Worm (Caenorhabditis elegans) whole organism, L2 larva: ENCODE data around the gene exl-1.

ENCODE experiments used
- C34F6.9 ChIP-seq: fragments of 150-350 bp; optimal IDR thresholded peaks from 2 replicates; lab custom pipeline; 2014; ENCODE audit warnings: missing biosample characterization, missing genetic modification characterization
- R02D3.7 ChIP-seq: fragments of 150-350 bp; optimal IDR thresholded peaks from 2 replicates; lab custom pipeline; 2014; ENCODE audit warnings: missing biosample characterization, missing genetic modification characterization
- Y55F3AM.14 ChIP-seq: fragments of 200-800 bp; sonication (Bioruptor generic); optimal IDR thresholded peaks from 2 replicates; lab custom pipeline; 2018; ENCODE audit warnings: mild to moderate bottlenecking, missing genetic modification characterization, missing compliant biosample characterization
- ZK546.5 ChIP-seq: sonication (generic microtip); optimal IDR thresholded peaks from 2 replicates; lab custom pipeline; 2017; ENCODE audit warnings: missing biosample characterization, missing genetic modification characterization
- alr-1 ChIP-seq: fragments of 150-350 bp; optimal IDR thresholded peaks from 2 replicates; lab custom pipeline; 2014; ENCODE audit warnings: missing biosample characterization, missing genetic modification characterization
- ama-1 ChIP-seq: fragments of 150-350 bp; optimal IDR thresholded peaks from 2 replicates; lab custom pipeline; 2018; ENCODE audit warnings: inconsistent platforms
- blmp-1 ChIP-seq: sonication (generic microtip); optimal IDR thresholded peaks from 2 replicates; lab custom pipeline; 2017; ENCODE audit warnings: missing genetic modification characterization, mild to moderate bottlenecking, missing compliant biosample characterization, antibody characterized with exemption, moderate library complexity; ENCODE audit not compliant: insufficient read depth
- ceh-16 ChIP-seq: fragments of 150-350 bp; optimal IDR thresholded peaks from 2 replicates; lab custom pipeline; 2014; ENCODE audit warnings: missing biosample characterization, missing genetic modification characterization
- ceh-82 ChIP-seq: fragments of 150-350 bp; optimal IDR thresholded peaks from 2 replicates; lab custom pipeline; 2014; ENCODE audit warnings: missing biosample characterization, missing genetic modification characterization
- crh-2 ChIP-seq: sonication (generic microtip); optimal IDR thresholded peaks from 2 replicates; lab custom pipeline; 2017; ENCODE audit warnings: missing biosample characterization, missing genetic modification characterization
- egl-27 ChIP-seq: sonication (generic microtip); optimal IDR thresholded peaks from 3 replicates; lab custom pipeline; 2017; ENCODE audit warnings: missing biosample characterization, missing genetic modification reagents, missing genetic modification characterization
- fos-1 ChIP-seq: fragments of 150-350 bp; optimal IDR thresholded peaks from 2 replicates; lab custom pipeline; 2014; ENCODE audit warnings: missing biosample characterization, missing genetic modification characterization
- gmeb-1 ChIP-seq: fragments of 150-350 bp; optimal IDR thresholded peaks from 2 replicates; lab custom pipeline; 2014; ENCODE audit warnings: missing biosample characterization, missing genetic modification characterization
- lin-11 ChIP-seq: fragments of 150-350 bp; sonication (generic microtip); optimal IDR thresholded peaks from 2 replicates; lab custom pipeline; 2014; ENCODE audit warnings: missing biosample characterization, missing genetic modification characterization, inconsistent platforms, mixed read lengths
- lin-39 ChIP-seq: fragments of 150-350 bp; optimal IDR thresholded peaks from 2 replicates; lab custom pipeline; 2014; ENCODE audit warnings: missing biosample characterization, missing genetic modification reagents, missing genetic modification characterization
- lsy-2 ChIP-seq, 2 experiments: fragments of 150-350 bp in 1 of 2; sonication (generic microtip) in 1 of 2; optimal IDR thresholded peaks; 2 replicates each; lab custom pipeline; 2014 to 2017; ENCODE audit warnings: missing biosample characterization in 2 of 2, missing genetic modification characterization in 2 of 2
- mab-5 ChIP-seq: fragments of 150-350 bp; optimal IDR thresholded peaks from 2 replicates; lab custom pipeline; 2014; ENCODE audit warnings: missing biosample characterization, missing genetic modification characterization
- mbf-1 ChIP-seq: sonication (generic microtip); optimal IDR thresholded peaks from 2 replicates; lab custom pipeline; 2017; ENCODE audit warnings: missing biosample characterization, missing genetic modification characterization
- nhr-11 ChIP-seq: fragments of 150-350 bp; optimal IDR thresholded peaks from 2 replicates; lab custom pipeline; 2014; ENCODE audit warnings: missing biosample characterization, missing genetic modification characterization
- nhr-12 ChIP-seq: fragments of 150-350 bp; optimal IDR thresholded peaks from 2 replicates; lab custom pipeline; 2014; ENCODE audit warnings: missing biosample characterization, missing genetic modification characterization
- nhr-129 ChIP-seq: fragments of 150-350 bp; optimal IDR thresholded peaks from 2 replicates; lab custom pipeline; 2014; ENCODE audit warnings: missing biosample characterization, missing genetic modification characterization
- nhr-21 ChIP-seq: fragments of 150-350 bp; optimal IDR thresholded peaks from 2 replicates; lab custom pipeline; 2014; ENCODE audit warnings: missing biosample characterization, missing genetic modification characterization
- nhr-23 ChIP-seq: fragments of 150-350 bp; optimal IDR thresholded peaks from 2 replicates; lab custom pipeline; 2014; ENCODE audit warnings: missing biosample characterization, missing genetic modification reagents, missing genetic modification characterization
- nhr-237 ChIP-seq: fragments of 150-350 bp; optimal IDR thresholded peaks from 2 replicates; lab custom pipeline; 2014; ENCODE audit warnings: missing biosample characterization, missing genetic modification characterization
- nhr-25 ChIP-seq: fragments of 150-350 bp; sonication (generic microtip); optimal IDR thresholded peaks from 3 replicates; lab custom pipeline; 2014; ENCODE audit warnings: missing biosample characterization, missing genetic modification characterization
- nhr-6 ChIP-seq: fragments of 150-350 bp; optimal IDR thresholded peaks from 2 replicates; lab custom pipeline; 2014; ENCODE audit warnings: missing biosample characterization, missing genetic modification characterization
- nhr-77 ChIP-seq: fragments of 150-350 bp; optimal IDR thresholded peaks from 2 replicates; lab custom pipeline; 2014; ENCODE audit warnings: missing biosample characterization, missing genetic modification characterization
- sem-4 ChIP-seq: fragments of 150-350 bp; optimal IDR thresholded peaks from 2 replicates; lab custom pipeline; 2014; ENCODE audit warnings: missing biosample characterization, missing genetic modification reagents, missing genetic modification characterization
- sma-3 ChIP-seq: sonication (generic microtip); optimal IDR thresholded peaks from 2 replicates; lab custom pipeline; 2016; ENCODE audit warnings: missing genetic modification reagents, missing genetic modification characterization, missing compliant biosample characterization
- sma-9 ChIP-seq, 2 experiments: fragments of 150-350 bp in 1 of 2; sonication (generic microtip) in 1 of 2; optimal IDR thresholded peaks; 2 replicates each; lab custom pipeline; 2014 to 2016; ENCODE audit warnings: missing genetic modification characterization in 2 of 2, mild to moderate bottlenecking in 1 of 2, missing biosample characterization in 1 of 2, missing compliant biosample characterization in 1 of 2, missing genetic modification reagents in 1 of 2, moderate library complexity in 1 of 2
- snpc-4 ChIP-seq: fragments of 150-350 bp; optimal IDR thresholded peaks from 2 replicates; lab custom pipeline; 2014; ENCODE audit warnings: missing biosample characterization, missing genetic modification characterization
- unc-39 ChIP-seq: fragments of 150-350 bp; optimal IDR thresholded peaks from 2 replicates; lab custom pipeline; 2014; ENCODE audit warnings: missing biosample characterization, missing genetic modification characterization
- unc-55 ChIP-seq: fragments of 150-350 bp; sonication (generic microtip); optimal IDR thresholded peaks from 3 replicates; lab custom pipeline; 2014; ENCODE audit warnings: missing biosample characterization, missing genetic modification reagents, missing genetic modification characterization
- zag-1 ChIP-seq: fragments of 150-350 bp; optimal IDR thresholded peaks from 2 replicates; lab custom pipeline; 2014; ENCODE audit warnings: missing biosample characterization, missing genetic modification characterization
- ztf-1 ChIP-seq: fragments of 200-800 bp; sonication (Bioruptor generic); conservative IDR thresholded peaks from 2 replicates; pipeline ENCODE4 v1.3.6; 2022; ENCODE audit warnings: missing genetic modification characterization, missing compliant biosample characterization

The exl-1 gene

DNA sequence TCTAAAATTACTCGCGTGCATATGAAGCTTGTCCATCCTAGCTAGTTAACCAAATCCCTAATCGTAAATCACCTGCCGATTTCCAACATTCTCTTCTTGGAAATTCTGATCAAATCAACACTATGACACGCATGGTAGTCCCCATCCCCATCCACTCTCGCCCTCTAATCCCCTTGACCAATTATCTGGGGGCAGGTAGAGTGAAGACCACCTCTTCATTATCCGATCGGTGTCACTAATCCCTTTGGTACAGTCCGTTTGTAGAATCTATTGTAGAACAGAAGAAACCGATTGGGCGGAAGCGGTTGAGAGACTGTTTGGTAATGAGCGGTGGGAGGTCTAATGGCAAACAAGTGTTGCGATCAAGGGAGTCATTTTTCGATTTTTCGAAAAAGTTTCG, 23.8 kb upstream of the exl-1 start:
- no peak for TF ChIP-seq crh-2

DNA sequence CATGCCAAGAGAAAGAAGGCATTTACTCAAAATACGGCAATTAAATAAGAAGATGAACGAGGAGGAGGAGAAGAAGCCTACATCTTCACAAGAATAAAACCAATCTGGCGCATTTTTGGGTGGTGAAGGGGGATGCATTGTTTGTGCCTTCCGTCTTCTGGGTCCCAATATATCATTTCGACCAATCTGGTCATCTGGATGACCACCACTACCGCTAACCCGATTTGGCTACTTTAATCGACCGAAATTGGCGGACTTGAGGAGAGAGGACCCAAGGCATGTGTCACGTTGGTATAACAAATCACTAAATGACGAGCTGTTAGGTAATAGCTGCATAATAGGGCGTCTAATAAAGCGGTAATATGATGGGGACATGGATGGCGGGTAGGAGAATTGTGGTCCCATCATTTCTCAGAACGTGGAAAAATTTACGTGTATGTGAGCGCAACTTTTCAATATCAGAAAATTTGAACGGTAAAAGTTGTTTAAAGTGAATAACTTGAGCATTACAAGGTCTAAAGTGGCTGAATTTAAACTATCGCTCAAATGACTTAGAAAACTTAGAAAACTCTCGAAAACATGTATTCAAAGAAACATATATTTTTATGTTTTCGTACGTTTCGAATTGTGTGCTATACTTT, 20.6 kb upstream of the exl-1 start:
- TF ChIP-seq unc-39 (tag; lab: Kevin White, UChicago) (no peak), nhr-129 (tag; lab: Kevin White, UChicago) (no peak), sem-4 (tag; lab: Kevin White, UChicago) (no peak), snpc-4 (no peak), lsy-2 (tag; optimal IDR thresholded peaks at IDR 0.05; lab: Kevin White, UChicago) (no peak), lin-11 (no peak)

DNA sequence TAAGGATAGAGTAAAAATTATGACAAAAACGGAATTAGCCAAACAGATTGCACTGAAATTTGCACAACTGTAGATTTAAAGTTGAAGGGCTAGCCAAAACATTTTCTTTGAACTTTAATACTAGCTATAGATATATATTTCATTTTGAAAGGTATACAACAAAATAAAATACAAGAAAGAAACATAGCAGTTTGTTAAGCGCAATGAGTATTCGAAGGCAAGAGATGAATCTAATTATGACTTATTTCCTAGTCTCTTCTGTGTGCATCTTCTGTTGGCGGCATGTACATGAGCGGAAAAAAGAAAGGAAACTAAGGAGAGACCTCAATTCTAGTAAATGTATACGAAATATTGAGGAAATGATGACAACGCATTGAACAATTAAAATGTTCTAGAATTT, 18.8 kb upstream of the exl-1 start:
- TF ChIP-seq nhr-21 (tag; lab: Kevin White, UChicago) (no peak), Y55F3AM.14 (GFP tag; lab: Kevin White, UChicago) (no peak), ztf-1 (GFP tag; lab: Robert Waterston, UW) (no peak), nhr-23 (tag; lab: Kevin White, UChicago) (no peak), sma-3 (GFP tag; lab: Kevin White, UChicago) (no peak), nhr-25 (tag; lab: Kevin White, UChicago) (no peak), R02D3.7 (tag; lab: Kevin White, UChicago) (no peak), crh-2 (no peak), nhr-237 (tag; lab: Kevin White, UChicago) (no peak), mbf-1 (tag; lab: Kevin White, UChicago) (no peak), egl-27 (tag; lab: Kevin White, UChicago) (no peak), zag-1 (tag; lab: Kevin White, UChicago) (no peak), fos-1 (tag; lab: Kevin White, UChicago) (no peak), C34F6.9 (tag; lab: Kevin White, UChicago) (no peak), mab-5 (no peak), sma-9 (GFP tag; optimal IDR thresholded peaks at IDR 0.05; lab: Kevin White, UChicago) (no peak), sma-9 (tag; optimal IDR thresholded peaks at IDR 0.05; lab: Kevin White, UChicago) (no peak), nhr-6 (tag; lab: Kevin White, UChicago) (no peak), nhr-12 (no peak), ZK546.5 (tag; lab: Kevin White, UChicago) (no peak)

DNA sequence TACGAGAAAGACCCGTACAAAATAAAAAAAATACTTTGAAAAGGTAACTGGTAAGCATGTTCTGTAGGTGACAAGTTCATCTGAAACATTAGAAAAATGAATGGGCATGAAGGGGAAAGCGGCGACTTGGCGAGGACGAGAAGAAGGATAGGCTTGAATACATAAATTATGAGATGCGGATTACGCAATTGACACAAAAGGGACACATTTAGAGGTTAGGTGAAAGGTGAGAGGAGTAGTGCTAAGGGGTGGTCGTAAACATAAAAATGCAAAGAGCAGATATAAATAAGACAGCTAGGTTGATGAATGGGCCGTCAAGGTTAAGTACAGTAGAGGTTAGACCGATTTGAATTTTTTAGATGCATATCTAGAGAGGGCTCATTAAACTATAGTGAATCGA, 15.6 kb upstream of the exl-1 start:
- no peak for TF ChIP-seq gmeb-1 (tag; lab: Kevin White, UChicago)
- no peak for TF ChIP-seq unc-55 (GFP tag; lab: Kevin White, UChicago)
- no peak for TF ChIP-seq blmp-1 (tag; lab: Kevin White, UChicago)
- no peak for TF ChIP-seq nhr-23 (tag; lab: Kevin White, UChicago)
- no peak for TF ChIP-seq mab-5
- TF ChIP-seq ama-1 (lab: Kevin White, UChicago): no peak
- TF ChIP-seq nhr-77: no peak
- no peak for TF ChIP-seq nhr-25 (tag; lab: Kevin White, UChicago)
- TF ChIP-seq alr-1 (tag; lab: Kevin White, UChicago): no peak
- no peak for TF ChIP-seq snpc-4
- no peak for TF ChIP-seq nhr-6 (tag; lab: Kevin White, UChicago)
- TF ChIP-seq nhr-11 (tag; lab: Kevin White, UChicago): no peak
- no peak for TF ChIP-seq ceh-82 (tag; lab: Kevin White, UChicago)
- TF ChIP-seq ZK546.5 (tag; lab: Kevin White, UChicago): no peak
- no peak for TF ChIP-seq lin-39
- TF ChIP-seq ceh-16 (tag; lab: Kevin White, UChicago): no peak
- TF ChIP-seq sma-9 (GFP tag; optimal IDR thresholded peaks at IDR 0.05; lab: Kevin White, UChicago): no peak
- TF ChIP-seq sma-9 (tag; optimal IDR thresholded peaks at IDR 0.05; lab: Kevin White, UChicago): no peak
- no peak for TF ChIP-seq C34F6.9 (tag; lab: Kevin White, UChicago)
- no peak for TF ChIP-seq sem-4 (tag; lab: Kevin White, UChicago)
- TF ChIP-seq, all 48 proteins: peak for 0
